Worm (Caenorhabditis elegans): ENCODE results near the gene clec-47.

ce11 chrV:15225650-15226049, 50.1 kb downstream of the clec-47 start, which contains the start of gene srw-14:
- TF ChIP-seq nhr-28 (tag; optimal IDR thresholded peaks at IDR 0.05) (no peak), egl-27 (tag; optimal IDR thresholded peaks at IDR 0.05) (no peak), nhr-12 (tag; optimal IDR thresholded peaks at IDR 0.05) (no peak), fkh-10 (GFP tag; optimal IDR thresholded peaks at IDR 0.05) (no peak), unc-39 (tag; optimal IDR thresholded peaks at IDR 0.05) (no peak), nhr-11 (tag; optimal IDR thresholded peaks at IDR 0.05) (no peak), elt-2 (tag; optimal IDR thresholded peaks at IDR 0.05) (no peak), nhr-25 (tag; optimal IDR thresholded peaks at IDR 0.05) (no peak)
